Fruit fly (Drosophila melanogaster) whole organism, prepupa: ENCODE results near the gene aurB.

Source experiments
- Blimp-1 ChIP-seq: fragments of 200-800 bp; sonication (Bioruptor generic); optimal IDR thresholded peaks from 3 replicates; lab custom pipeline; 2017; ENCODE audit warnings: missing biosample characterization, missing genetic modification characterization, mild to moderate bottlenecking, moderate library complexity, missing genetic modification reagents
- CG10631 ChIP-seq: fragments of 200-800 bp; sonication (Bioruptor generic); optimal IDR thresholded peaks from 2 replicates; lab custom pipeline; 2016; ENCODE audit warnings: missing biosample characterization, missing genetic modification characterization
- CG11294 ChIP-seq: fragments of 200-800 bp; sonication (Bioruptor generic); IDR thresholded peaks from 2 replicates; pipeline ENCODE4 v1.3.6; 2022; ENCODE audit warnings: missing biosample characterization, missing genetic modification characterization
- CG11762 ChIP-seq: fragments of 200-800 bp; sonication (Bioruptor generic); optimal IDR thresholded peaks from 3 replicates; lab custom pipeline; 2016; ENCODE audit warnings: missing biosample characterization, missing genetic modification characterization; ENCODE audit not compliant: insufficient read depth
- CG11902 ChIP-seq: fragments of 200-800 bp; sonication (Bioruptor generic); optimal IDR thresholded peaks from 3 replicates; lab custom pipeline; 2016; ENCODE audit warnings: missing biosample characterization, missing genetic modification characterization
- CG15336 ChIP-seq: fragments of 200-800 bp; sonication (Bioruptor generic); IDR thresholded peaks from 2 replicates; pipeline ENCODE4 v1.3.6; 2022; ENCODE audit warnings: missing biosample characterization, missing genetic modification characterization
- CG16779 ChIP-seq: fragments of 200-800 bp; sonication (Bioruptor generic); optimal IDR thresholded peaks from 3 replicates; lab custom pipeline; 2017; ENCODE audit warnings: missing biosample characterization, mild to moderate bottlenecking, missing genetic modification characterization
- CG3032 ChIP-seq: fragments of 200-800 bp; optimal IDR thresholded peaks from 2 replicates; lab custom pipeline; 2019; ENCODE audit warnings: missing biosample characterization, mild to moderate bottlenecking, missing genetic modification characterization, moderate library complexity
- CG32006 ChIP-seq: fragments of 200-800 bp; sonication (Bioruptor generic); optimal IDR thresholded peaks from 3 replicates; lab custom pipeline; 2017; ENCODE audit warnings: missing biosample characterization, mild to moderate bottlenecking, missing genetic modification characterization
- CG34406 ChIP-seq: fragments of 200-800 bp; sonication (Bioruptor generic); optimal IDR thresholded peaks from 3 replicates; lab custom pipeline; 2016; ENCODE audit warnings: missing biosample characterization, missing genetic modification characterization
- CG3919 ChIP-seq: fragments of 200-800 bp; sonication (Bioruptor generic); optimal IDR thresholded peaks from 3 replicates; lab custom pipeline; 2016; ENCODE audit warnings: missing biosample characterization, missing genetic modification characterization
- CG4318 ChIP-seq: fragments of 200-800 bp; sonication (Bioruptor generic); optimal IDR thresholded peaks from 3 replicates; lab custom pipeline; 2017; ENCODE audit warnings: missing biosample characterization, mild to moderate bottlenecking, missing genetic modification characterization
- CG6163 ChIP-seq: fragments of 200-800 bp; sonication (Bioruptor generic); IDR thresholded peaks from 3 replicates; pipeline ENCODE4 v1.3.6; 2022; ENCODE audit warnings: missing biosample characterization, missing genetic modification characterization
- CG6276 ChIP-seq: fragments of 200-800 bp; sonication (Bioruptor generic); optimal IDR thresholded peaks from 2 replicates; lab custom pipeline; 2017; ENCODE audit warnings: missing biosample characterization, mild to moderate bottlenecking, missing genetic modification characterization
- CG6792 ChIP-seq: fragments of 200-800 bp; sonication (Bioruptor generic); optimal IDR thresholded peaks from 3 replicates; lab custom pipeline; 2016; ENCODE audit warnings: missing biosample characterization, missing genetic modification characterization
- CG6808 ChIP-seq: fragments of 200-800 bp; sonication (Bioruptor generic); optimal IDR thresholded peaks from 3 replicates; lab custom pipeline; 2017; ENCODE audit warnings: missing biosample characterization, missing genetic modification characterization, mild to moderate bottlenecking, moderate library complexity, missing genetic modification reagents
- CG6854 ChIP-seq: fragments of 200-800 bp; sonication (Bioruptor generic); optimal IDR thresholded peaks from 2 replicates; lab custom pipeline; 2017; ENCODE audit warnings: missing biosample characterization, mild to moderate bottlenecking, missing genetic modification characterization
- CG7368 ChIP-seq: fragments of 200-800 bp; sonication (Bioruptor generic); optimal IDR thresholded peaks from 3 replicates; lab custom pipeline; 2016; ENCODE audit warnings: missing biosample characterization, missing genetic modification characterization
- CG8119 ChIP-seq: fragments of 200-800 bp; sonication (Bioruptor generic); IDR thresholded peaks from 3 replicates; pipeline ENCODE4 v1.3.6; 2022; ENCODE audit warnings: missing biosample characterization, missing genetic modification characterization
- CG8319 ChIP-seq: fragments of 200-800 bp; sonication (Bioruptor generic); optimal IDR thresholded peaks from 3 replicates; lab custom pipeline; 2016; ENCODE audit warnings: missing biosample characterization, missing genetic modification characterization
- CG8632 ChIP-seq: fragments of 200-800 bp; sonication (Bioruptor generic); optimal IDR thresholded peaks from 3 replicates; lab custom pipeline; 2016; ENCODE audit warnings: missing biosample characterization, missing genetic modification characterization
- CG9139 ChIP-seq: fragments of 200-800 bp; sonication (Bioruptor generic); optimal IDR thresholded peaks from 3 replicates; lab custom pipeline; 2017; ENCODE audit warnings: missing biosample characterization, mild to moderate bottlenecking, missing genetic modification characterization
- Eip75B ChIP-seq: fragments of 200-800 bp; sonication (Bioruptor generic); optimal IDR thresholded peaks from 3 replicates; lab custom pipeline; 2016; ENCODE audit warnings: missing biosample characterization, missing genetic modification characterization
- Eip78C ChIP-seq: fragments of 200-800 bp; sonication (Bioruptor generic); peaks from one replicate; lab custom pipeline; 2016; ENCODE audit warnings: missing biosample characterization, missing genetic modification characterization
- Eip93F ChIP-seq: fragments of 200-800 bp; sonication (Bioruptor generic); optimal IDR thresholded peaks from 2 replicates; lab custom pipeline; 2016; ENCODE audit warnings: missing biosample characterization, mild to moderate bottlenecking, missing genetic modification characterization
- Ets21C ChIP-seq: fragments of 200-800 bp; sonication (Bioruptor generic); optimal IDR thresholded peaks from 3 replicates; lab custom pipeline; 2016; ENCODE audit warnings: missing biosample characterization, missing genetic modification characterization
- Ets96B ChIP-seq: fragments of 200-800 bp; optimal IDR thresholded peaks from 2 replicates; lab custom pipeline; 2019; ENCODE audit warnings: missing biosample characterization, mild to moderate bottlenecking, missing genetic modification characterization, moderate library complexity
- Gug ChIP-seq: fragments of 200-800 bp; sonication (Bioruptor generic); IDR thresholded peaks from 2 replicates; pipeline ENCODE4 v1.3.6; 2022; ENCODE audit warnings: missing biosample characterization, missing genetic modification characterization
- Hr38 ChIP-seq: sonication (Bioruptor generic); optimal IDR thresholded peaks from 2 replicates; lab custom pipeline; 2016; ENCODE audit warnings: missing biosample characterization, missing genetic modification characterization
- Hr39 ChIP-seq: fragments of 200-800 bp; sonication (Bioruptor generic); optimal IDR thresholded peaks from 2 replicates; lab custom pipeline; 2016; ENCODE audit warnings: missing biosample characterization, missing genetic modification characterization
- Hr4 ChIP-seq: fragments of 200-800 bp; sonication (Bioruptor generic); optimal IDR thresholded peaks from 3 replicates; lab custom pipeline; 2016; ENCODE audit warnings: missing biosample characterization, missing genetic modification characterization
- Lpt ChIP-seq: fragments of 200-800 bp; sonication (Bioruptor generic); optimal IDR thresholded peaks from 3 replicates; lab custom pipeline; 2016; ENCODE audit warnings: missing biosample characterization, missing genetic modification characterization
- Met ChIP-seq: fragments of 200-800 bp; sonication (Bioruptor generic); optimal IDR thresholded peaks from 3 replicates; lab custom pipeline; 2016; ENCODE audit warnings: missing biosample characterization, missing genetic modification characterization
- Smox ChIP-seq: fragments of 200-800 bp; sonication (Bioruptor generic); optimal IDR thresholded peaks from 3 replicates; lab custom pipeline; 2016; ENCODE audit warnings: missing biosample characterization, missing genetic modification characterization
- Sox102F ChIP-seq: fragments of 200-800 bp; sonication (Bioruptor generic); optimal IDR thresholded peaks from 2 replicates; lab custom pipeline; 2016; ENCODE audit warnings: missing biosample characterization, mild to moderate bottlenecking, missing genetic modification characterization
- Sox14 ChIP-seq: fragments of 200-800 bp; sonication (Bioruptor generic); optimal IDR thresholded peaks from 3 replicates; lab custom pipeline; 2016; ENCODE audit warnings: missing biosample characterization, missing genetic modification characterization
- Sox15 ChIP-seq: fragments of 200-800 bp; sonication (Bioruptor generic); optimal IDR thresholded peaks from 3 replicates; lab custom pipeline; 2016; ENCODE audit warnings: missing biosample characterization, missing genetic modification characterization
- cyc ChIP-seq: fragments of 200-800 bp; sonication (Bioruptor generic); optimal IDR thresholded peaks from 3 replicates; lab custom pipeline; 2016; ENCODE audit warnings: missing biosample characterization, missing genetic modification characterization
- dsx ChIP-seq: fragments of 200-800 bp; optimal IDR thresholded peaks from 3 replicates; lab custom pipeline; 2019; ENCODE audit warnings: missing biosample characterization, mild to moderate bottlenecking, missing genetic modification characterization, moderate library complexity; ENCODE audit not compliant: poor library complexity, severe bottlenecking
- eg ChIP-seq: fragments of 200-800 bp; sonication (Bioruptor generic); IDR thresholded peaks from 3 replicates; pipeline ENCODE4 v1.3.6; 2022; ENCODE audit warnings: missing biosample characterization, missing genetic modification characterization
- esn ChIP-seq: fragments of 200-800 bp; sonication (Bioruptor generic); optimal IDR thresholded peaks from 2 replicates; lab custom pipeline; 2016; ENCODE audit warnings: missing biosample characterization, mild to moderate bottlenecking, missing genetic modification characterization, moderate library complexity
- fd59A ChIP-seq: fragments of 200-800 bp; sonication (Bioruptor generic); optimal IDR thresholded peaks from 2 replicates; lab custom pipeline; 2017; ENCODE audit warnings: missing biosample characterization, mild to moderate bottlenecking, missing genetic modification characterization, missing genetic modification reagents
- fd85E ChIP-seq: fragments of 200-800 bp; sonication (Bioruptor generic); optimal IDR thresholded peaks from 3 replicates; lab custom pipeline; 2016; ENCODE audit warnings: missing biosample characterization, missing genetic modification characterization
- fkh ChIP-seq: fragments of 200-800 bp; sonication (Bioruptor generic); optimal IDR thresholded peaks from 3 replicates; lab custom pipeline; 2017; ENCODE audit warnings: missing biosample characterization, mild to moderate bottlenecking, missing genetic modification characterization, moderate library complexity
- lz ChIP-seq: fragments of 200-800 bp; sonication (Bioruptor generic); optimal IDR thresholded peaks from 3 replicates; lab custom pipeline; 2016; ENCODE audit warnings: missing biosample characterization, missing genetic modification characterization
- pdm3 ChIP-seq: fragments of 200-800 bp; sonication (Bioruptor generic); optimal IDR thresholded peaks from 3 replicates; lab custom pipeline; 2016; ENCODE audit warnings: missing biosample characterization, missing genetic modification characterization
- spab ChIP-seq: fragments of 200-800 bp; sonication (Bioruptor generic); optimal IDR thresholded peaks from 2 replicates; lab custom pipeline; 2017; ENCODE audit warnings: missing biosample characterization, mild to moderate bottlenecking, missing genetic modification characterization, missing genetic modification reagents
- ss ChIP-seq, 2 experiments: fragments of 200-800 bp; sonication (Bioruptor generic); optimal IDR thresholded peaks; 2 replicates in 1 of 2; 3 replicates in 1 of 2; lab custom pipeline; 2017 to 2018; ENCODE audit warnings: mild to moderate bottlenecking in 2 of 2, missing biosample characterization in 2 of 2, missing genetic modification characterization in 2 of 2, moderate library complexity in 1 of 2
- svp ChIP-seq: fragments of 200-800 bp; sonication (Bioruptor generic); peaks from one replicate; lab custom pipeline; 2016; ENCODE audit warnings: missing biosample characterization, missing genetic modification characterization
- topi ChIP-seq: fragments of 200-800 bp; sonication (Bioruptor generic); optimal IDR thresholded peaks from 3 replicates; lab custom pipeline; 2016; ENCODE audit warnings: missing biosample characterization, missing genetic modification characterization
- vri ChIP-seq: fragments of 200-800 bp; sonication (Bioruptor generic); optimal IDR thresholded peaks from 3 replicates; lab custom pipeline; 2016; ENCODE audit warnings: missing biosample characterization, mild to moderate bottlenecking, missing genetic modification characterization

Gene aurB

DNA sequence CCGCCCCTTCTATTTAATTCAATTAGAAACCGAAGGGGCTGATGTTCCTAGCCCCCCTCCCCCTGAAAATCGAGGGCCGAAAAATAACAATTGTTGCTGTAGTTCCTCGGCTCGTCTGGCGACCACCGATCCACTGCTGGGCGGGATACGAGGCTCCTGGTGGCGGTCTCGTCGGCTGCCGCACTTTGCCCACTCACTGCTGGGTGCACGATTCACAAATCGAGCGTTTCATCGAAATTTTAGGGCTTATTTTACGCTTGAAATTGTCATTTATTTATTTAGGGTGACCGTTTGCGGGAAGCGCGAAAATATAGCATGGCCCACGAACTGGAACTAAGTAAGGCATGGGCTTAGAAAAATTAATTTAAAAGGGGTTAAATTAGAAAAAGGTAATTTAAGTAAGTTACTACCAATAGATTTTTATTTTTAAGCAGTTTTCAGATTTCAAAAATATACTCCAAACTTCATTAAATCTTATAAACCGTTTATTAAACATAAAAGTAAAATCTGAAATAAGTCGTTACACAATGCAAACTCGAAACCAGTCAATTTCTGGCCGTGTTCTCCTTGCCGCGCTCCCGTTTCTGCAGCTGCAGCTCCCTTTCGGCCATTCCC, 1.5 kb downstream of the aurB start, which contains the start of gene Dnz1:
Dnz1 (minus strand) TSS at position 317 of the 615 bp plus-strand sequence.
- TF ChIP-seq CG10631 (GFP tag; lab: Kevin White, UChicago): peak; percentile 54
- TF ChIP-seq topi: no peak
- peak; percentile 29; the same call in 1 of the 2 replicates for TF ChIP-seq CG15336 (GFP tag; lab: Robert Waterston, UW)
- TF ChIP-seq CG3032 (tag; lab: Kevin White, UChicago): peak; percentile 61
- TF ChIP-seq CG32006 (GFP tag; lab: Kevin White, UChicago): peak; percentile 53
- TF ChIP-seq Eip75B (GFP tag; lab: Kevin White, UChicago): peak; percentile 33
- no peak for TF ChIP-seq Lpt (GFP tag; lab: Kevin White, UChicago)
- TF ChIP-seq CG16779 (tag; lab: Kevin White, UChicago): no peak
- peak; percentile 29 for TF ChIP-seq cyc
- TF ChIP-seq CG6163 (GFP tag; lab: Robert Waterston, UW): no peak
- TF ChIP-seq Hr4 (GFP tag; lab: Kevin White, UChicago): peak; percentile 69
- TF ChIP-seq dsx (GFP tag; lab: Kevin White, UChicago): peak; percentile 1
- TF ChIP-seq CG7368 (GFP tag; lab: Kevin White, UChicago): peak; percentile 8
- TF ChIP-seq fd59A (GFP tag; lab: Kevin White, UChicago): no peak
- TF ChIP-seq Ets96B (tag; lab: Kevin White, UChicago): peak; percentile 48
- peak; percentile 56 for TF ChIP-seq lz (GFP tag; lab: Kevin White, UChicago)
- TF ChIP-seq Met (GFP tag; lab: Kevin White, UChicago): peak; percentile 56
- TF ChIP-seq eg (GFP tag; lab: Robert Waterston, UW): peak; percentile 28; the same call in 1 of the 3 replicates
- TF ChIP-seq pdm3 (GFP tag; lab: Kevin White, UChicago): peak; percentile 70
- no peak for TF ChIP-seq Hr38 (GFP tag; lab: Kevin White, UChicago)
- peak; percentile 5 for TF ChIP-seq Sox15
- TF ChIP-seq CG6854 (GFP tag; lab: Kevin White, UChicago): no peak
- TF ChIP-seq esn (GFP tag; lab: Kevin White, UChicago): peak; percentile 48
- TF ChIP-seq CG9139 (GFP tag; lab: Kevin White, UChicago): no peak
- TF ChIP-seq CG8119 (GFP tag; lab: Robert Waterston, UW): 0 out of 3 replicates have a peak, but pooled peaks have one; percentile 37
- TF ChIP-seq CG6808 (GFP tag; lab: Kevin White, UChicago): no peak
- TF ChIP-seq CG6792 (GFP tag; lab: Kevin White, UChicago): peak; percentile 32
- TF ChIP-seq Sox102F (GFP tag; lab: Kevin White, UChicago): peak; percentile 25
- 0 out of 2 replicates have a peak, but pooled peaks have one; percentile 16 for TF ChIP-seq CG11294 (GFP tag; lab: Robert Waterston, UW)
- peak; percentile 6 for TF ChIP-seq spab (GFP tag; lab: Kevin White, UChicago)
- TF ChIP-seq CG11902 (GFP tag; lab: Kevin White, UChicago): peak; percentile 15
- TF ChIP-seq CG6276 (GFP tag; lab: Kevin White, UChicago): no peak
- no peak for TF ChIP-seq CG4318 (GFP tag; lab: Kevin White, UChicago)
- TF ChIP-seq CG34406 (GFP tag; lab: Kevin White, UChicago): peak; percentile 42
- TF ChIP-seq CG11762: no peak
- TF ChIP-seq CG3919: peak; percentile 51
- TF ChIP-seq Ets21C (GFP tag; lab: Kevin White, UChicago): peak; percentile 33
- TF ChIP-seq svp (GFP tag; lab: Kevin White, UChicago): peak; percentile 64
- no peak for TF ChIP-seq CG8319 (GFP tag; lab: Kevin White, UChicago)
- TF ChIP-seq Blimp-1: no peak
- TF ChIP-seq ss (GFP tag; optimal IDR thresholded peaks at IDR 0.05; lab: Kevin White, UChicago): no peak
- TF ChIP-seq Gug (GFP tag; lab: Robert Waterston, UW): no peak
- TF ChIP-seq fd85E: no peak
- peak; percentile 42 for TF ChIP-seq Sox14 (GFP tag; lab: Kevin White, UChicago)
- peak; percentile 54 for TF ChIP-seq Smox (GFP tag; lab: Kevin White, UChicago)
- TF ChIP-seq Eip78C (GFP tag; lab: Kevin White, UChicago): peak; percentile 65
- TF ChIP-seq fkh: peak; percentile 57
- peak; percentile 57 for TF ChIP-seq Hr39 (GFP tag; lab: Kevin White, UChicago)
- no peak for TF ChIP-seq vri
- TF ChIP-seq CG8632 (GFP tag; lab: Kevin White, UChicago): peak; percentile 15
- TF ChIP-seq Eip93F: no peak
